Worm (Caenorhabditis elegans) whole organism, young adult: ENCODE results near the gene syf-2.

ENCODE experiments used
- B0035.1 ChIP-seq: sonication (generic microtip); optimal IDR thresholded peaks from 2 replicates; lab custom pipeline; 2016; ENCODE audit warnings: missing genetic modification characterization, mild to moderate bottlenecking, missing compliant biosample characterization, missing genotype, missing genetic modification reagents
- B0261.1 ChIP-seq: sonication (generic microtip); optimal IDR thresholded peaks from 2 replicates; lab custom pipeline; 2016; ENCODE audit warnings: mild to moderate bottlenecking, missing genetic modification characterization, moderate library complexity, missing compliant biosample characterization
- B0336.3 ChIP-seq: fragments of 200-800 bp; sonication (Bioruptor generic); IDR thresholded peaks from 2 replicates; pipeline ENCODE4 v1.3.6; 2022; ENCODE audit warnings: missing genetic modification characterization, missing compliant biosample characterization
- C17E4.6 ChIP-seq: fragments of 200-800 bp; sonication (Bioruptor generic); IDR thresholded peaks from 2 replicates; pipeline ENCODE4 v1.3.6; 2022; ENCODE audit warnings: missing genetic modification reagents, missing genetic modification characterization, missing compliant biosample characterization
- K11D2.4 ChIP-seq: fragments of 200-800 bp; sonication (Bioruptor generic); IDR thresholded peaks from 2 replicates; pipeline ENCODE4 v1.3.6; 2022; ENCODE audit warnings: missing genetic modification reagents, missing genetic modification characterization, missing compliant biosample characterization
- Y53G8AR.9 ChIP-seq: fragments of 200-800 bp; sonication (Bioruptor generic); conservative IDR thresholded peaks from 2 replicates; pipeline ENCODE4 v1.3.6; 2022; ENCODE audit warnings: missing genetic modification reagents, missing genetic modification characterization, missing compliant biosample characterization
- Y56A3A.18 ChIP-seq: fragments of 200-800 bp; sonication (Bioruptor generic); IDR thresholded peaks from 2 replicates; pipeline ENCODE4 v1.3.6; 2022; ENCODE audit warnings: missing genetic modification reagents, missing genetic modification characterization, missing compliant biosample characterization
- Y95B8A.8 ChIP-seq: fragments of 200-800 bp; sonication (Bioruptor generic); IDR thresholded peaks from 2 replicates; pipeline ENCODE4 v1.3.6; 2022; ENCODE audit warnings: missing genetic modification reagents, missing genetic modification characterization, missing compliant biosample characterization
- ZK185.1 ChIP-seq: sonication (generic microtip); optimal IDR thresholded peaks from 2 replicates; lab custom pipeline; 2016; ENCODE audit warnings: mild to moderate bottlenecking, missing genetic modification characterization, missing compliant biosample characterization; ENCODE audit not compliant: poor library complexity, severe bottlenecking
- akir-1 ChIP-seq: fragments of 200-800 bp; sonication (Bioruptor generic); optimal IDR thresholded peaks from 2 replicates; lab custom pipeline; 2018; ENCODE audit warnings: mild to moderate bottlenecking, missing genetic modification characterization, moderate library complexity, missing compliant biosample characterization
- atf-7 ChIP-seq: sonication (generic microtip); optimal IDR thresholded peaks from 2 replicates; lab custom pipeline; 2017; ENCODE audit warnings: mild to moderate bottlenecking, missing genetic modification characterization, missing compliant biosample characterization
- athp-1 ChIP-seq: sonication (generic microtip); optimal IDR thresholded peaks from 2 replicates; lab custom pipeline; 2017; ENCODE audit warnings: mild to moderate bottlenecking, missing genetic modification characterization, missing compliant biosample characterization
- attf-6 ChIP-seq: fragments of 200-800 bp; sonication (Bioruptor generic); IDR thresholded peaks from 2 replicates; pipeline ENCODE4 v1.3.6; 2022; ENCODE audit warnings: missing genetic modification reagents, missing genetic modification characterization, missing compliant biosample characterization
- ceh-100 ChIP-seq: fragments of 200-800 bp; sonication (Bioruptor generic); IDR thresholded peaks from 2 replicates; pipeline ENCODE4 v1.3.6; 2022; ENCODE audit warnings: missing genetic modification reagents, missing genetic modification characterization, missing compliant biosample characterization
- ceh-27 ChIP-seq: fragments of 200-800 bp; sonication (Bioruptor generic); optimal IDR thresholded peaks from 2 replicates; lab custom pipeline; 2018; ENCODE audit warnings: mild to moderate bottlenecking, missing genetic modification characterization, moderate library complexity, missing compliant biosample characterization
- dpff-1 ChIP-seq: sonication (generic microtip); optimal IDR thresholded peaks from 2 replicates; lab custom pipeline; 2017; ENCODE audit warnings: mild to moderate bottlenecking, missing genetic modification characterization, missing compliant biosample characterization
- egl-18 ChIP-seq: fragments of 200-800 bp; sonication (Bioruptor generic); IDR thresholded peaks from 2 replicates; pipeline ENCODE4 v1.3.6; 2022; ENCODE audit warnings: missing genetic modification reagents, missing genetic modification characterization, missing compliant biosample characterization
- egl-44 ChIP-seq: fragments of 200-800 bp; sonication (Bioruptor generic); IDR thresholded peaks from 2 replicates; pipeline ENCODE4 v1.3.6; 2022; ENCODE audit warnings: missing genetic modification reagents, missing genetic modification characterization, missing compliant biosample characterization
- fkh-3 ChIP-seq: sonication (generic microtip); optimal IDR thresholded peaks from 2 replicates; lab custom pipeline; 2016; ENCODE audit warnings: mild to moderate bottlenecking, missing genetic modification characterization, missing compliant biosample characterization
- gei-17 ChIP-seq: fragments of 200-800 bp; sonication (Bioruptor generic); optimal IDR thresholded peaks from 2 replicates; lab custom pipeline; 2018; ENCODE audit warnings: mild to moderate bottlenecking, missing genetic modification characterization, missing compliant biosample characterization
- him-1 ChIP-seq: sonication (generic microtip); optimal IDR thresholded peaks from 2 replicates; lab custom pipeline; 2016; ENCODE audit warnings: missing genotype, missing genetic modification reagents, missing genetic modification characterization, missing compliant biosample characterization
- hlh-26 ChIP-seq: fragments of 200-800 bp; sonication (Bioruptor generic); conservative IDR thresholded peaks from 2 replicates; pipeline ENCODE4 v1.3.6; 2022; ENCODE audit warnings: missing genetic modification reagents, missing genetic modification characterization, missing compliant biosample characterization
- let-526 ChIP-seq: fragments of 200-800 bp; sonication (Bioruptor generic); IDR thresholded peaks from 2 replicates; pipeline ENCODE4 v1.3.6; 2022; ENCODE audit warnings: missing genetic modification reagents, missing genetic modification characterization, missing compliant biosample characterization
- lin-26 ChIP-seq: fragments of 200-800 bp; sonication (Bioruptor generic); IDR thresholded peaks from 2 replicates; pipeline ENCODE4 v1.3.6; 2022; ENCODE audit warnings: missing genetic modification reagents, missing genetic modification characterization, missing compliant biosample characterization
- lin-35 ChIP-seq, 3 experiments: fragments of 150-350 bp in 2 of 3; sonication (generic microtip) in 1 of 3; optimal IDR thresholded peaks; 2 replicates each; lab custom pipeline; 2014 to 2018; ENCODE audit warnings: missing biosample characterization in 3 of 3, missing genetic modification characterization in 3 of 3, missing genetic modification reagents in 3 of 3
- lsl-1 ChIP-seq: fragments of 200-800 bp; sonication (Bioruptor generic); optimal IDR thresholded peaks from 2 replicates; lab custom pipeline; 2018; ENCODE audit warnings: mild to moderate bottlenecking, missing genetic modification characterization, moderate library complexity, missing compliant biosample characterization
- madf-3 ChIP-seq: fragments of 200-800 bp; sonication (Bioruptor generic); IDR thresholded peaks from 2 replicates; pipeline ENCODE4 v1.3.6; 2022; ENCODE audit warnings: missing genetic modification reagents, missing genetic modification characterization, missing compliant biosample characterization
- mcd-1 ChIP-seq: fragments of 200-800 bp; sonication (Bioruptor generic); IDR thresholded peaks from 2 replicates; pipeline ENCODE4 v1.3.6; 2022; ENCODE audit warnings: missing genetic modification reagents, missing genetic modification characterization, missing compliant biosample characterization
- mel-28 ChIP-seq: sonication (generic microtip); optimal IDR thresholded peaks from 2 replicates; lab custom pipeline; 2016; ENCODE audit warnings: borderline replicate concordance, mild to moderate bottlenecking, missing genetic modification characterization, missing compliant biosample characterization
- mes-4 ChIP-seq: sonication (generic microtip); optimal IDR thresholded peaks from 2 replicates; lab custom pipeline; 2016; ENCODE audit warnings: missing genotype, missing genetic modification characterization, missing compliant biosample characterization
- nfya-1 ChIP-seq: sonication (generic microtip); optimal IDR thresholded peaks from 2 replicates; lab custom pipeline; 2017; ENCODE audit warnings: antibody characterized with exemption, missing compliant biosample characterization, missing genetic modification characterization, borderline replicate concordance; ENCODE audit not compliant: insufficient read depth
- nhr-120 ChIP-seq: fragments of 200-800 bp; sonication (Bioruptor generic); IDR thresholded peaks from 2 replicates; pipeline ENCODE4 v1.3.6; 2022; ENCODE audit warnings: missing genetic modification characterization, missing compliant biosample characterization
- nhr-27 ChIP-seq: fragments of 200-800 bp; sonication (Bioruptor generic); optimal IDR thresholded peaks from 2 replicates; lab custom pipeline; 2018; ENCODE audit warnings: mild to moderate bottlenecking, missing genetic modification characterization, moderate library complexity, missing compliant biosample characterization
- pbrm-1 ChIP-seq: fragments of 200-800 bp; sonication (Bioruptor generic); IDR thresholded peaks from 2 replicates; pipeline ENCODE4 v1.3.6; 2022; ENCODE audit warnings: missing genetic modification reagents, missing genetic modification characterization, missing compliant biosample characterization
- rcor-1 ChIP-seq: fragments of 200-800 bp; sonication (Bioruptor generic); IDR thresholded peaks from 2 replicates; pipeline ENCODE4 v1.3.6; 2022; ENCODE audit warnings: missing genetic modification reagents, missing genetic modification characterization, missing compliant biosample characterization
- repo-1 ChIP-seq: sonication (generic microtip); optimal IDR thresholded peaks from 2 replicates; lab custom pipeline; 2017; ENCODE audit warnings: mild to moderate bottlenecking, missing genetic modification characterization, missing compliant biosample characterization
- snpc-1.3 ChIP-seq: sonication (generic microtip); optimal IDR thresholded peaks from 2 replicates; lab custom pipeline; 2017; ENCODE audit warnings: missing genetic modification characterization, mild to moderate bottlenecking, missing compliant biosample characterization, antibody characterized with exemption, moderate library complexity, missing genotype, missing genetic modification reagents; ENCODE audit not compliant: insufficient read depth
- snpc-3.4 ChIP-seq: sonication (generic microtip); optimal IDR thresholded peaks from 2 replicates; lab custom pipeline; 2017; ENCODE audit warnings: missing genetic modification characterization, mild to moderate bottlenecking, missing compliant biosample characterization, antibody characterized with exemption, moderate library complexity, missing genotype, missing genetic modification reagents
- tbp1 ChIP-seq: fragments of 200-800 bp; sonication (Bioruptor generic); optimal IDR thresholded peaks from 2 replicates; lab custom pipeline; 2018; ENCODE audit warnings: mild to moderate bottlenecking, missing genetic modification characterization, missing compliant biosample characterization
- tlf-1 ChIP-seq: fragments of 200-800 bp; sonication (Bioruptor generic); optimal IDR thresholded peaks from 2 replicates; lab custom pipeline; 2018; ENCODE audit warnings: mild to moderate bottlenecking, missing genetic modification characterization, missing compliant biosample characterization
- unc-130 ChIP-seq: sonication (generic microtip); optimal IDR thresholded peaks from 2 replicates; lab custom pipeline; 2016; ENCODE audit warnings: missing genetic modification reagents, missing genetic modification characterization, missing compliant biosample characterization
- ztf-22 ChIP-seq: fragments of 200-800 bp; sonication (Bioruptor generic); optimal IDR thresholded peaks from 2 replicates; lab custom pipeline; 2018; ENCODE audit warnings: mild to moderate bottlenecking, missing genetic modification characterization, moderate library complexity, missing compliant biosample characterization
- ztf-28 ChIP-seq: fragments of 200-800 bp; sonication (Bioruptor generic); IDR thresholded peaks from 2 replicates; pipeline ENCODE4 v1.3.6; 2022; ENCODE audit warnings: missing genetic modification reagents, missing genetic modification characterization, missing compliant biosample characterization
- ztf-3 ChIP-seq: fragments of 200-800 bp; sonication (Bioruptor generic); optimal IDR thresholded peaks from 2 replicates; lab custom pipeline; 2018; ENCODE audit warnings: mild to moderate bottlenecking, missing genetic modification characterization, missing compliant biosample characterization

Gene syf-2

DNA sequence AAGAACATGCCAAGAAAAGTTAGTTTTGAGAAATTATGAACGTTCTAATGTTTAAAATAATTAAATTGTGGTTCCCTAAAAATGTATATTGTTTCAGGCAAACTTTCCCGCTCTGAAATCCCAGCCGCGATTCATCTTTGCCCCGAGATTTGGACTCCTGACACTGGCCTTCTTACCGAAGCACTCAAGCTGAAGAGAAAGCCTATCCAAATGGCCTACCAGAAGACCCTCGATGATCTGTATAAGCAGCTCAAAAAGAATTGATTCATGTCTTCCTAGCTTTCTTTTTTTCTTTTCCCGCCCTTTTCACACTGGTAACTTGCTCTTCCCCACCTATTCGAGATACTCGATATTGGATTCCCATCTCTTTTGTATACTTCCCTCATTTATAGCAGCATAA lies 8.2 kb upstream of the syf-2 start:
- no peak for TF ChIP-seq ZK185.1
- no peak for TF ChIP-seq lin-35 (GFP tag; optimal IDR thresholded peaks at IDR 0.05; lab: Kevin White, UChicago)
- TF ChIP-seq madf-3 = no peak
- no peak for TF ChIP-seq pbrm-1 (GFP tag; lab: Robert Waterston, UW)
- no peak for TF ChIP-seq unc-130 (GFP tag; lab: Kevin White, UChicago)
- TF ChIP-seq rcor-1 = no peak
- TF ChIP-seq Y53G8AR.9 (GFP tag; lab: Robert Waterston, UW) = no peak
- TF ChIP-seq athp-1 (tag; lab: Kevin White, UChicago) = no peak

DNA sequence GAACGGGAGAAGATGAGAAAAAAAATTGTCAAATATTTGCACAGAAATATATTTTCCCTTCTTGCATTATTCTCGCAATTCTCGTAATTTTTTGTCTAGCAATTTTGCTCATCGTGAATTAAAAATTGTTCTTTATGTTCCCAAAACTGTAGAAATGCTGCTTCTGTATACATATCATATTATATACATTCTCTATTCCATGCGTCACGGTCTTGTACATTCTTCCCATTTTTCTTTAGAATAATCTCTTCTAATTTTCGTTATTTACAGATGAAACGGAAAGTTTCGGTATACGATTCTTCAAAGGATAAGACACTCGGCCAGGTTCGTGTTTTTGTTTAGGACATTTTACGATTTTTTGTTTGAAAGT lies 5.6 kb upstream of the syf-2 start, which contains the start of gene acs-4:
Gene acs-4, plus strand, starts transcription at position 271 of the 370 bp plus-strand sequence.
- TF ChIP-seq K11D2.4 (GFP tag; lab: Robert Waterston, UW) (no peak), snpc-3.4 (tag; lab: Kevin White, UChicago) (no peak), egl-44 (no peak), B0035.1 (no peak), snpc-1.3 (tag; lab: Kevin White, UChicago) (no peak), ztf-28 (GFP tag; lab: Robert Waterston, UW) (no peak), ceh-100 (GFP tag; lab: Robert Waterston, UW) (no peak), dpff-1 (no peak), tlf-1 (GFP tag; lab: Kevin White, UChicago) (no peak), athp-1 (tag; lab: Kevin White, UChicago) (no peak), fkh-3 (tag; lab: Kevin White, UChicago) (no peak), ceh-27 (GFP tag; lab: Kevin White, UChicago) (no peak), pbrm-1 (GFP tag; lab: Robert Waterston, UW) (no peak), C17E4.6 (GFP tag; lab: Robert Waterston, UW) (no peak), let-526 (GFP tag; lab: Robert Waterston, UW) (no peak), mel-28 (tag; lab: Kevin White, UChicago) (no peak), Y56A3A.18 (no peak), atf-7 (tag; lab: Kevin White, UChicago) (no peak)

DNA sequence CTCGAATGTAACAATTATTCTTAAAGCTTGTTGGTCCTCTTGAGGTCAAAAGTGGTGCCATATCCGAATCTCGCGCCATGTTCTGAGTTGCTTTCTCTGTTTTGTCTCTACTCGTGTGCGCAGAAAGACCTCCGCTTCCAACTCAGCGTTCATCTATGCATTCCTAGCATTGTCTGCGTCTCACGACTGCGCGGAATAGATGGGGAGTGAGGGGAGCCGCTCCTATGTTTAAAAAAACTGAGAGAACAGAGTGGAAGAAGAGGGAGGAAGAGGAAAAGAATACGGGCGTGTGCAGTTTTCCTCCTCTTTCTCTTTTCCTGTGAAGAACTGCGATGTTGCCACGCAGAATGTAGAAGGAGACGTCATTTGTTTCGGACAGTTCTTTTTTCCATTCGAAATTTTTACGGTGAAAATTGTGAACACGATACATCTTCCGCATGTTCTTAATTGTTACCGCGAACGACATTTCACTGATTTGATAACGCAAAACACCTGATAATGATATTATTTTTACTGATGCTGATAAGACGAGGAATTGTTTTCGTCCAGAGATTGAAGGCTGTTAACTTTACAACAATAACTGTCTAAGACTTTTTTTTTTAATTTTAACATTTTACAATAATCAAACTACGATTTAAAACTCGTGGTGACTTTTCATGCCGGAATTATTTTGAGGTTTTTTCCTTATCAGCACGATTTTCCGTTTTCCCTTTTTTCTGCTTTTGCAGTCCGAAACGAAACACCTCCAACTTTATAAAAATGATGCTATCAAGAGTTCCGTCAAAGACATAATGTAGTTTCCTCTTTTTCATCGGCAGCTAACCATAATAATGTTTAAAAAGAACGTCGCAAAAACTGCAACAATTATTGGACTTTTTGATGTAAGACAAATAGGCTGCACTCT lies 5.0 kb upstream of the syf-2 start:
- no peak for TF ChIP-seq B0261.1
- TF ChIP-seq hlh-26 (GFP tag; lab: Robert Waterston, UW) = no peak
- TF ChIP-seq B0336.3 (GFP tag; lab: Robert Waterston, UW) = no peak
- TF ChIP-seq gei-17 (GFP tag; lab: Kevin White, UChicago) = no peak
- no peak for TF ChIP-seq mes-4 (tag; lab: Kevin White, UChicago)
- TF ChIP-seq nfya-1 = no peak
- no peak for TF ChIP-seq lsl-1
- TF ChIP-seq snpc-1.3 (tag; lab: Kevin White, UChicago) = no peak
- no peak for TF ChIP-seq akir-1 (GFP tag; lab: Kevin White, UChicago)
- TF ChIP-seq lin-26 (GFP tag; lab: Robert Waterston, UW) = no peak
- no peak for TF ChIP-seq C17E4.6 (GFP tag; lab: Robert Waterston, UW)
- no peak for TF ChIP-seq ztf-22 (GFP tag; lab: Kevin White, UChicago)
- TF ChIP-seq nhr-27 (tag; lab: Kevin White, UChicago) = no peak
- no peak for TF ChIP-seq ztf-28 (GFP tag; lab: Robert Waterston, UW)
- no peak for TF ChIP-seq attf-6 (GFP tag; lab: Robert Waterston, UW)
- TF ChIP-seq egl-18 (GFP tag; lab: Robert Waterston, UW) = no peak
- no peak for TF ChIP-seq him-1
- TF ChIP-seq nhr-120 (GFP tag; lab: Robert Waterston, UW) = no peak
- peak; percentile 36 for TF ChIP-seq ceh-27 (GFP tag; lab: Kevin White, UChicago)
- TF ChIP-seq Y95B8A.8 (GFP tag; lab: Robert Waterston, UW) = no peak
- TF ChIP-seq ztf-3 (GFP tag; lab: Kevin White, UChicago) = no peak
- TF ChIP-seq tbp1 (GFP tag; lab: Kevin White, UChicago) = no peak
- no peak for TF ChIP-seq mcd-1 (GFP tag; lab: Robert Waterston, UW)
- no peak for TF ChIP-seq repo-1
